Worm (Caenorhabditis elegans) whole organism, early embryonic: ENCODE results near the gene pbo-6.

ENCODE experiments used
- B0310.2 ChIP-seq: sonication (generic microtip); optimal IDR thresholded peaks from 2 replicates; lab custom pipeline; 2016; ENCODE audit warnings: mild to moderate bottlenecking, missing genetic modification characterization, missing compliant biosample characterization
- aly-1 ChIP-seq: sonication (generic microtip); optimal IDR thresholded peaks from 2 replicates; lab custom pipeline; 2016; ENCODE audit warnings: missing genetic modification characterization, missing compliant biosample characterization
- ceh-13 ChIP-seq: fragments of 200-800 bp; sonication (Bioruptor generic); optimal IDR thresholded peaks from 2 replicates; lab custom pipeline; 2018; ENCODE audit warnings: mild to moderate bottlenecking, missing genetic modification characterization, missing compliant biosample characterization
- hmbx-1 ChIP-seq: sonication (generic microtip); optimal IDR thresholded peaks from 2 replicates; lab custom pipeline; 2016; ENCODE audit warnings: mild to moderate bottlenecking, missing genetic modification characterization, missing compliant biosample characterization
- hnd-1 ChIP-seq: sonication (generic microtip); optimal IDR thresholded peaks from 2 replicates; lab custom pipeline; 2016; ENCODE audit warnings: missing genetic modification characterization, missing compliant biosample characterization
- scrt-1 ChIP-seq: fragments of 200-800 bp; sonication (Bioruptor generic); IDR thresholded peaks from 2 replicates; pipeline ENCODE4 v1.3.6; 2022; ENCODE audit warnings: missing genetic modification characterization, missing compliant biosample characterization
- sea-1 ChIP-seq: fragments of 200-800 bp; sonication (Bioruptor generic); conservative IDR thresholded peaks from 2 replicates; pipeline ENCODE4 v1.3.6; 2022; ENCODE audit warnings: missing genetic modification characterization, missing compliant biosample characterization
- tbx-11 ChIP-seq: fragments of 200-800 bp; sonication (Bioruptor generic); IDR thresholded peaks from 2 replicates; pipeline ENCODE4 v1.3.6; 2022; ENCODE audit warnings: missing genetic modification characterization, missing compliant biosample characterization

Gene pbo-6

DNA sequence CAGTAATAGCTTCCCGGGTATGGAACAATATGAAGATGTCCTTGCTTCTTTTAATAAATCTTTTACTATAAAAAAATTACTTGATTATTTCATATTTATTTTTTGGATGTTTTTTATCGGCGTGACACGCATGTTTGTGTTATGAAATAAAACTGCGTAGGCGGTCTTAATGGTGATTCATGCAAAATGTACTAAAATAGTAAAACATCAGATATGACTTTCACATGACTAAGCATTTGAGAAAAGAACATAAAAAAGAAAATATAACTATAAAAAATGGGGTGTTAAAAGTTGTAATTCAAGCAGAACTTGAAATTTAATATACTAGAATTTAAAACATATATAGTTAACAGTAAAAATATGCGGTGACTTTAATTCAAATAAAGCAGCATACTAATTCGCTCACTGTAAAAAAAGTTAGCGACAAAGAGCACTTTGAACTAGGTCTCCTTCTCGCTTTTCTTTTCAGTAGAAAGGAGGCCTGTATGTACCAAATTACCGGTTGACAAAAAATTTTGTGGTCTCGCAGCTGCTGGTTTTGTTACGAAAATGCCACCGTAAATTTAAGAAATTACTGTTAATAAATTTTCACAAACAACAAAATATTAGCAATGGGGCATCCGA lies 53.2 kb downstream of the pbo-6 start:
- TF ChIP-seq scrt-1 (GFP tag; lab: Robert Waterston, UW) (no peak), aly-1 (no peak), tbx-11 (GFP tag; lab: Robert Waterston, UW) (no peak), hmbx-1 (tag; lab: Kevin White, UChicago) (no peak), B0310.2 (no peak), ceh-13 (no peak), hnd-1 (no peak), sea-1 (GFP tag; lab: Robert Waterston, UW) (no peak)
